Fruit fly (Drosophila melanogaster): ENCODE data around the gene GstT3.

Gene GstT3

DNA sequence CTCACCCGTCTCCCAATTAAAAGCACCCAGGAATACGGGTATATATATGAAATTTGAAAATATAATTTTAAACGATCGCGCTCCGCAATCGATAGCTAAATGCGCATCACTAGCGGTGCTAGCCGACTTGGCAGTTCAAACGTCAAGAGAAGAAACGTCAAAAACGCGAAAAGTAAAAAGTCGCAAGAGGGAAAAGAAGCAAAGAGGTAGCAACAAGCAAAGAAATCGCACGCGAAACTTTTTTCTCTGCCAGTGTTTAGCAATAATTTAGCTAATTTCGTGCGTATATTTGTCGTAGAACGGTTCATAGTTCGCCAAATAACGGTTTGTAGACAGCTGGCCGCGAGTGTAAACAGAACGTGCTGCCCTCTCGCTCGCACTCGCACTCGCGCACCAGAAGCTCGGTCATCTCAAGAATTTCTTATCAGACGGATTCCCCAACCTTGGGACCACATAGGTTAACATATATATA lies 44.2 kb downstream of the GstT3 start, which contains the start of gene CG1812 (continued):
- TF ChIP-seq ro (GFP tag; IDR thresholded peaks at IDR 0.05) (no peak), seq (GFP tag; IDR thresholded peaks at IDR 0.05) (peak; percentile 50; the same call in 1 of the 2 replicates), chn (GFP tag; optimal IDR thresholded peaks at IDR 0.05) (peak; percentile 27), org-1 (GFP tag; optimal IDR thresholded peaks at IDR 0.05) (peak; percentile 8), Xbp1 (GFP tag; optimal IDR thresholded peaks at IDR 0.05) (peak; percentile 23), CG3838 (GFP tag; optimal IDR thresholded peaks at IDR 0.05) (no peak), CG12769 (tag; optimal IDR thresholded peaks at IDR 0.05) (peak; percentile 58), fu2 (GFP tag; optimal IDR thresholded peaks at IDR 0.05) (no peak), tap (tag; optimal IDR thresholded peaks at IDR 0.05) (no peak), Opbp (GFP tag; IDR thresholded peaks at IDR 0.05; ENCODE audit: partially characterized antibody) (no peak), CG4282 (GFP tag; optimal IDR thresholded peaks at IDR 0.05) (no peak), Sox102F (GFP tag; optimal IDR thresholded peaks at IDR 0.05) (peak; percentile 37), CG11093 (GFP tag; IDR thresholded peaks at IDR 0.05) (no peak), gcm2 (GFP tag; optimal IDR thresholded peaks at IDR 0.05) (no peak), CG3281 (GFP tag; optimal IDR thresholded peaks at IDR 0.05) (peak; percentile 52), ATbp (GFP tag; optimal IDR thresholded peaks at IDR 0.05) (peak; percentile 3), Bgb (GFP tag; IDR thresholded peaks at IDR 0.05; ENCODE audit: partially characterized antibody) (no peak; the same call in 1 of the 2 replicates), CG2199 (GFP tag; IDR thresholded peaks at IDR 0.05) (no peak), CG2116 (GFP tag; optimal IDR thresholded peaks at IDR 0.05) (peak; percentile 13), Hr78 (GFP tag; optimal IDR thresholded peaks at IDR 0.05) (peak in 1 of 2 experiments; percentile 28), hb (GFP tag; IDR thresholded peaks at IDR 0.05; ENCODE audit: partially characterized antibody) (no peak), CG10209 (GFP tag; optimal IDR thresholded peaks at IDR 0.05) (peak; percentile 11), Dll (GFP tag; IDR thresholded peaks at IDR 0.05; ENCODE audit: partially characterized antibody) (no peak), CG13775 (GFP tag; optimal IDR thresholded peaks at IDR 0.05) (peak; percentile 39), CG8089 (GFP tag; optimal IDR thresholded peaks at IDR 0.05) (no peak), ind (GFP tag; optimal IDR thresholded peaks at IDR 0.05) (peak; percentile 27), CG15601 (tag; optimal IDR thresholded peaks at IDR 0.05) (no peak), CG14441 (GFP tag; IDR thresholded peaks at IDR 0.05) (peak; percentile 60), ac (GFP tag; optimal IDR thresholded peaks at IDR 0.05) (no peak), caup (GFP tag; optimal IDR thresholded peaks at IDR 0.05; ENCODE audit: severe bottlenecking) (peak; percentile 35), H15 (GFP tag; IDR thresholded peaks at IDR 0.05) (peak; percentile 23; the same call in 1 of the 3 replicates), CG17802 (tag; optimal IDR thresholded peaks at IDR 0.05) (no peak), CG4617 (GFP tag; optimal IDR thresholded peaks at IDR 0.05; ENCODE audit: borderline replicate concordance) (peak; percentile 83), btn (GFP tag; optimal IDR thresholded peaks at IDR 0.05) (no peak), CG4424 (GFP tag; optimal IDR thresholded peaks at IDR 0.05) (no peak), CG17359 (tag; optimal IDR thresholded peaks at IDR 0.05) (peak; percentile 30), Dp (GFP tag; optimal IDR thresholded peaks at IDR 0.05) (peak; percentile 36), psq (GFP tag; optimal IDR thresholded peaks at IDR 0.05) (peak; percentile 66), CoRest (tag; optimal IDR thresholded peaks at IDR 0.05) (peak; percentile 35), lmd (GFP tag; IDR thresholded peaks at IDR 0.05) (0 out of 2 replicates have a peak, but pooled peaks have one; percentile 19), run (tag; optimal IDR thresholded peaks at IDR 0.05) (no peak), pb (GFP tag; optimal IDR thresholded peaks at IDR 0.05) (no peak), CG1603 (tag; optimal IDR thresholded peaks at IDR 0.05) (peak; percentile 56), ranshi (GFP tag; IDR thresholded peaks at IDR 0.05) (peak; percentile 37; the same call in 1 of the 2 replicates), otp (GFP tag; IDR thresholded peaks at IDR 0.05) (peak; percentile 39; the same call in 1 of the 3 replicates), CG1832 (GFP tag; optimal IDR thresholded peaks at IDR 0.05) (peak; percentile 68), Fer3 (tag; optimal IDR thresholded peaks at IDR 0.05) (peak; percentile 42), vvl (GFP tag; IDR thresholded peaks at IDR 0.05) (peak; percentile 68), CG17385 (GFP tag; optimal IDR thresholded peaks at IDR 0.05) (peak; percentile 46)

Measured in whole organism, embryonic.